Worm (Caenorhabditis elegans): ENCODE data around the gene F42A9.7.

ce11 chrIV:8615314-8615713 lies 1.6 kb downstream of the F42A9.7 start:
- TF ChIP-seq him-1 (tag; optimal IDR thresholded peaks at IDR 0.05) (no peak), dao-5 (tag; optimal IDR thresholded peaks at IDR 0.05) (no peak), W03F9.2 (tag; optimal IDR thresholded peaks at IDR 0.05) (no peak)
